Fruit fly (Drosophila melanogaster): Measurements from ENCODE around the gene shf.

DNA sequence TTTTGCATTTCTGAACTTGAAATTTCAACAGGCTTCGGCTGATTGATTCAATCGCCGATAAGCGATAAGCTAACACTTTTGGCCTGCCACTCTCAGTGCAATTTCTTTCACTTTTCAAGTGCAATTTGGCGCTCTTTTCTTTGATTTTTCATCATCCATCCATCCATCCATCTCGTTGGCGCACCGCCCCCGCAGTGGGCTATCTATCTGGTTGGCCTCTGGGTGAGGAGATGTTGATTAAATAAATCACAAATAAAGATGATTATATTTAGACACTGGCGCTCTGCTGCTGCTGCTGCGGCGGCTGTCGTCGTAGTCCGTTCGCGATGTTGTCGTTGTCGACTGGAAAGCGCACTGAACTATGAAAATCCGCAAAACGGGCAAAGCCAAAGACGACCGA, 11.5 kb upstream of the shf start:
- no peak for TF ChIP-seq psq (optimal IDR thresholded peaks at IDR 0.05)
- TF ChIP-seq CG8478 (optimal IDR thresholded peaks at IDR 0.05): no peak
